Worm (Caenorhabditis elegans) whole organism, late embryonic: Measurements from ENCODE around the gene lst-2.

Experiments used
- F13H6.1 ChIP-seq: sonication (generic microtip); optimal IDR thresholded peaks from 2 replicates; lab custom pipeline; 2016; ENCODE audit warnings: missing genetic modification characterization, missing compliant biosample characterization
- Y22D7AL.16 ChIP-seq: sonication (generic microtip); optimal IDR thresholded peaks from 2 replicates; lab custom pipeline; 2016; ENCODE audit warnings: missing genetic modification characterization, missing compliant biosample characterization
- ceh-19 ChIP-seq: fragments of 200-800 bp; sonication (Bioruptor generic); optimal IDR thresholded peaks from 2 replicates; lab custom pipeline; 2018; ENCODE audit warnings: mild to moderate bottlenecking, missing genetic modification characterization, missing compliant biosample characterization
- dmd-4 ChIP-seq: sonication (generic microtip); optimal IDR thresholded peaks from 2 replicates; lab custom pipeline; 2016; ENCODE audit warnings: borderline replicate concordance, missing genetic modification characterization, missing compliant biosample characterization
- elt-4 ChIP-seq: sonication (generic microtip); optimal IDR thresholded peaks from 2 replicates; lab custom pipeline; 2016; ENCODE audit warnings: missing genetic modification characterization, missing compliant biosample characterization
- ets-4 ChIP-seq: sonication (generic microtip); optimal IDR thresholded peaks from 2 replicates; lab custom pipeline; 2016; ENCODE audit warnings: missing genetic modification characterization, missing compliant biosample characterization
- hlh-6 ChIP-seq: sonication (generic microtip); optimal IDR thresholded peaks from 2 replicates; lab custom pipeline; 2016; ENCODE audit warnings: missing genotype, missing genetic modification characterization, missing compliant biosample characterization
- nhr-11 ChIP-seq: fragments of 150-350 bp; optimal IDR thresholded peaks from 2 replicates; lab custom pipeline; 2014; ENCODE audit warnings: missing biosample characterization, missing genetic modification characterization
- nhr-232 ChIP-seq: sonication (generic microtip); optimal IDR thresholded peaks from 2 replicates; lab custom pipeline; 2016; ENCODE audit warnings: missing genetic modification characterization, missing compliant biosample characterization
- pha-4 ChIP-seq: fragments of 150-350 bp; optimal IDR thresholded peaks from 2 replicates; lab custom pipeline; 2018; ENCODE audit warnings: missing biosample characterization, missing genetic modification reagents, missing genetic modification characterization
- pqm-1 ChIP-seq: sonication (generic microtip); optimal IDR thresholded peaks from 2 replicates; lab custom pipeline; 2016; ENCODE audit warnings: missing genetic modification characterization, missing compliant biosample characterization
- ttx-3 ChIP-seq: sonication (generic microtip); optimal IDR thresholded peaks from 2 replicates; lab custom pipeline; 2016; ENCODE audit warnings: missing genetic modification reagents, missing genetic modification characterization, missing compliant biosample characterization

ce11 chrX:4397460-4397859 is 14.3 kb upstream of the lst-2 start:
- TF ChIP-seq ets-4 (no peak), nhr-232 (tag; lab: Kevin White, UChicago) (no peak), elt-4 (no peak), hlh-6 (tag; lab: Kevin White, UChicago) (no peak), dmd-4 (tag; lab: Kevin White, UChicago) (no peak), pqm-1 (tag; lab: Kevin White, UChicago) (no peak), pha-4 (no peak), Y22D7AL.16 (tag; lab: Kevin White, UChicago) (no peak), ttx-3 (no peak), F13H6.1 (tag; lab: Kevin White, UChicago) (no peak), ceh-19 (GFP tag; lab: Kevin White, UChicago) (no peak), nhr-11 (tag; lab: Kevin White, UChicago) (no peak)
